Worm (Caenorhabditis elegans) whole organism, mixed stage, embryonic: Measurements from ENCODE around the gene K07E8.7.

Experiments
- flh-1 ChIP-seq: fragments of 200-800 bp; sonication (Bioruptor generic); optimal IDR thresholded peaks from 2 replicates; lab custom pipeline; 2018; ENCODE audit warnings: mild to moderate bottlenecking, missing genetic modification characterization, moderate library complexity, missing compliant biosample characterization
- mab-5 ChIP-seq: fragments of 150-350 bp; optimal IDR thresholded peaks from 2 replicates; lab custom pipeline; 2014; ENCODE audit warnings: missing biosample characterization, missing genetic modification characterization
- pha-4 ChIP-seq: fragments of 150-350 bp; optimal IDR thresholded peaks from 2 replicates; lab custom pipeline; 2018; ENCODE audit warnings: missing biosample characterization, missing genetic modification reagents, missing genetic modification characterization
- sem-2 ChIP-seq: fragments of 200-800 bp; sonication (Bioruptor generic); optimal IDR thresholded peaks from 2 replicates; lab custom pipeline; 2018; ENCODE audit warnings: mild to moderate bottlenecking, missing genetic modification characterization, missing compliant biosample characterization

The K07E8.7 gene

ce11 chrII:591110-591509 is 59.1 kb downstream of the K07E8.7 start, which contains the start of gene W08F4.10:
Gene W08F4.10, minus strand, starts transcription at chrII:591210.
- TF ChIP-seq pha-4 (tag; lab: Kevin White, UChicago) (no peak), flh-1 (no peak), sem-2 (GFP tag; lab: Kevin White, UChicago) (no peak), mab-5 (tag; lab: Kevin White, UChicago) (no peak)
- TF ChIP-seq, all 35 proteins: peak for 0
